Fruit fly (Drosophila melanogaster) whole organism, embryonic: ENCODE data around the gene mfas.

Experiments
- ATbp ChIP-seq: fragments of 200-800 bp; sonication (Bioruptor generic); optimal IDR thresholded peaks from 2 replicates; lab custom pipeline; 2017; ENCODE audit warnings: missing biosample characterization, mild to moderate bottlenecking, missing genetic modification characterization, missing genetic modification reagents
- Atf-2 ChIP-seq: fragments of 200-800 bp; sonication (Bioruptor generic); optimal IDR thresholded peaks from 2 replicates; lab custom pipeline; 2016; ENCODE audit warnings: missing biosample characterization, missing genetic modification characterization
- B-H2 ChIP-seq: fragments of 200-800 bp; sonication (Bioruptor generic); optimal IDR thresholded peaks from 2 replicates; lab custom pipeline; 2018; ENCODE audit warnings: missing biosample characterization, mild to moderate bottlenecking, missing genetic modification characterization
- C15 ChIP-seq: fragments of 200-800 bp; sonication (Bioruptor generic); IDR thresholded peaks from 3 replicates; pipeline ENCODE4 v1.3.6; 2022; ENCODE audit warnings: missing biosample characterization, missing genetic modification characterization
- CG10209 ChIP-seq: fragments of 200-800 bp; sonication (Bioruptor generic); optimal IDR thresholded peaks from 3 replicates; lab custom pipeline; 2017; ENCODE audit warnings: missing biosample characterization, mild to moderate bottlenecking, missing genetic modification characterization, missing genetic modification reagents
- CG12071 ChIP-seq: fragments of 200-800 bp; sonication (Bioruptor generic); optimal IDR thresholded peaks from 3 replicates; lab custom pipeline; 2018; ENCODE audit warnings: missing biosample characterization, mild to moderate bottlenecking, missing genetic modification characterization
- CG13287 ChIP-seq: fragments of 200-800 bp; sonication (Bioruptor generic); IDR thresholded peaks from 2 replicates; pipeline ENCODE4 v1.3.6; 2022; ENCODE audit warnings: missing biosample characterization, missing genetic modification characterization; ENCODE audit not compliant: partially characterized antibody
- CG15011 ChIP-seq: fragments of 200-800 bp; sonication (Bioruptor generic); optimal IDR thresholded peaks from 3 replicates; lab custom pipeline; 2018; ENCODE audit warnings: missing biosample characterization, mild to moderate bottlenecking, missing genetic modification characterization
- CG1602 ChIP-seq: fragments of 200-800 bp; sonication (Bioruptor generic); optimal IDR thresholded peaks from 3 replicates; lab custom pipeline; 2016; ENCODE audit warnings: missing biosample characterization, missing genetic modification characterization
- CG17328 ChIP-seq: fragments of 200-800 bp; sonication (Bioruptor generic); IDR thresholded peaks from 2 replicates; pipeline ENCODE4 v1.3.6; 2022; ENCODE audit warnings: missing biosample characterization, missing genetic modification characterization
- CG1792 ChIP-seq: fragments of 200-800 bp; sonication (Bioruptor generic); optimal IDR thresholded peaks from 2 replicates; lab custom pipeline; 2016; ENCODE audit warnings: missing biosample characterization, missing genetic modification characterization
- CG18599 ChIP-seq: fragments of 200-800 bp; sonication (Bioruptor generic); optimal IDR thresholded peaks from 3 replicates; lab custom pipeline; 2017; ENCODE audit warnings: missing biosample characterization, missing genetic modification characterization, mild to moderate bottlenecking, moderate library complexity, missing genetic modification reagents
- CG18764 ChIP-seq: fragments of 200-800 bp; sonication (Bioruptor generic); optimal IDR thresholded peaks from 3 replicates; lab custom pipeline; 2016; ENCODE audit warnings: missing biosample characterization, missing genetic modification characterization
- CG2678 ChIP-seq: fragments of 200-800 bp; sonication (Bioruptor generic); optimal IDR thresholded peaks from 3 replicates; lab custom pipeline; 2019; ENCODE audit warnings: missing biosample characterization, mild to moderate bottlenecking, missing genetic modification characterization, moderate library complexity
- CG32532 ChIP-seq: fragments of 200-800 bp; sonication (Bioruptor generic); IDR thresholded peaks from 2 replicates; pipeline ENCODE4 v1.3.6; 2022; ENCODE audit warnings: missing biosample characterization, missing genetic modification characterization
- CG4820 ChIP-seq: fragments of 200-800 bp; sonication (Bioruptor generic); optimal IDR thresholded peaks from 3 replicates; lab custom pipeline; 2016; ENCODE audit warnings: missing biosample characterization, missing genetic modification characterization
- CG6175 ChIP-seq: fragments of 200-800 bp; sonication (Bioruptor generic); IDR thresholded peaks from 3 replicates; pipeline ENCODE4 v1.3.6; 2022; ENCODE audit warnings: missing biosample characterization, missing genetic modification characterization
- CG7357 ChIP-seq: fragments of 200-800 bp; sonication (Bioruptor generic); IDR thresholded peaks from 3 replicates; pipeline ENCODE4 v1.3.6; 2022; ENCODE audit warnings: missing biosample characterization, missing genetic modification characterization
- D ChIP-seq, 2 experiments: fragments of 200-800 bp in 1 of 2; fragments of >200 bp in 1 of 2; sonication (Bioruptor generic) in 1 of 2; optimal IDR thresholded peaks; 2 replicates in 1 of 2; 3 replicates in 1 of 2; lab custom pipeline; 2017; ENCODE audit warnings: mild to moderate bottlenecking in 1 of 2, missing biosample characterization in 1 of 2, missing genetic modification characterization in 1 of 2, missing genetic modification reagents in 1 of 2
- D19B ChIP-seq: fragments of 200-800 bp; sonication (Bioruptor generic); optimal IDR thresholded peaks from 2 replicates; lab custom pipeline; 2017; ENCODE audit warnings: missing biosample characterization, mild to moderate bottlenecking, missing genetic modification characterization
- Dip2 ChIP-seq: fragments of 200-800 bp; sonication (Bioruptor generic); IDR thresholded peaks from 2 replicates; pipeline ENCODE4 v1.3.6; 2022; ENCODE audit warnings: missing biosample characterization, missing genetic modification characterization
- Lim3 ChIP-seq: fragments of 200-800 bp; sonication (Bioruptor generic); IDR thresholded peaks from 2 replicates; pipeline ENCODE4 v1.3.6; 2022; ENCODE audit warnings: missing biosample characterization, missing genetic modification characterization
- Med ChIP-seq: fragments of 200-800 bp; sonication (Bioruptor generic); peaks from one replicate; lab custom pipeline; 2016; ENCODE audit warnings: missing biosample characterization, missing genetic modification characterization, mild to moderate bottlenecking, inconsistent platforms, moderate library complexity
- Opbp ChIP-seq: fragments of 200-800 bp; sonication (Bioruptor generic); IDR thresholded peaks from 3 replicates; pipeline ENCODE4 v1.3.6; 2022; ENCODE audit warnings: missing biosample characterization, missing genetic modification characterization; ENCODE audit not compliant: partially characterized antibody
- PHDP ChIP-seq: fragments of 200-800 bp; sonication (Bioruptor generic); optimal IDR thresholded peaks from 3 replicates; lab custom pipeline; 2018; ENCODE audit warnings: missing biosample characterization, mild to moderate bottlenecking, missing genetic modification characterization, moderate library complexity
- Rfx ChIP-seq: fragments of 200-800 bp; sonication (Bioruptor generic); IDR thresholded peaks from 2 replicates; pipeline ENCODE4 v1.3.6; 2022; ENCODE audit warnings: missing biosample characterization, missing genetic modification characterization
- Six4 ChIP-seq: fragments of 200-800 bp; sonication (Bioruptor generic); optimal IDR thresholded peaks from 2 replicates; lab custom pipeline; 2016; ENCODE audit warnings: missing biosample characterization, missing genetic modification characterization
- Xbp1 ChIP-seq: fragments of 200-800 bp; sonication (Bioruptor generic); optimal IDR thresholded peaks from 3 replicates; lab custom pipeline; 2016; ENCODE audit warnings: missing biosample characterization, mild to moderate bottlenecking, missing genetic modification characterization
- ash1 ChIP-seq: fragments of 200-800 bp; sonication (Bioruptor generic); optimal IDR thresholded peaks from 2 replicates; lab custom pipeline; 2018; ENCODE audit warnings: missing biosample characterization, mild to moderate bottlenecking, missing genetic modification characterization
- cato ChIP-seq: fragments of 200-800 bp; sonication (Bioruptor generic); optimal IDR thresholded peaks from 2 replicates; lab custom pipeline; 2016; ENCODE audit warnings: missing biosample characterization, missing genetic modification characterization, borderline replicate concordance
- chif ChIP-seq, 2 experiments: fragments of 200-800 bp; sonication (Bioruptor generic); optimal IDR thresholded peaks; 3 replicates each; lab custom pipeline; 2016; ENCODE audit warnings: missing biosample characterization in 2 of 2, missing genetic modification characterization in 2 of 2
- chinmo ChIP-seq: fragments of 200-800 bp; sonication (Bioruptor generic); IDR thresholded peaks from 4 replicates; pipeline ENCODE4 v1.3.6; 2022; ENCODE audit warnings: missing biosample characterization, missing genetic modification characterization; ENCODE audit not compliant: partially characterized antibody
- crc ChIP-seq: fragments of 200-800 bp; sonication (Bioruptor generic); optimal IDR thresholded peaks from 2 replicates; lab custom pipeline; 2016; ENCODE audit warnings: missing biosample characterization, missing genetic modification characterization
- dmrt11E ChIP-seq: fragments of 200-800 bp; sonication (Bioruptor generic); optimal IDR thresholded peaks from 3 replicates; lab custom pipeline; 2018; ENCODE audit warnings: missing biosample characterization, mild to moderate bottlenecking, missing genetic modification characterization, moderate library complexity
- ems ChIP-seq: fragments of 200-800 bp; sonication (Bioruptor generic); optimal IDR thresholded peaks from 3 replicates; lab custom pipeline; 2016; ENCODE audit warnings: missing biosample characterization, missing genetic modification characterization
- esg ChIP-seq: fragments of 200-800 bp; sonication (Bioruptor generic); conservative IDR thresholded peaks from 2 replicates; pipeline ENCODE4 v1.3.6; 2022; ENCODE audit warnings: missing biosample characterization, missing genetic modification characterization
- lab ChIP-seq: fragments of 200-800 bp; sonication (Bioruptor generic); optimal IDR thresholded peaks from 3 replicates; lab custom pipeline; 2017; ENCODE audit warnings: missing biosample characterization, missing genetic modification characterization, mild to moderate bottlenecking, moderate library complexity, missing genetic modification reagents
- nerfin-2 ChIP-seq: fragments of 200-800 bp; sonication (Bioruptor generic); IDR thresholded peaks from 2 replicates; pipeline ENCODE4 v1.3.6; 2022; ENCODE audit warnings: missing biosample characterization, missing genetic modification characterization; ENCODE audit not compliant: partially characterized antibody
- oc ChIP-seq: fragments of 200-800 bp; sonication (Bioruptor generic); optimal IDR thresholded peaks from 2 replicates; lab custom pipeline; 2018; ENCODE audit warnings: missing biosample characterization, mild to moderate bottlenecking, missing genetic modification characterization, moderate library complexity
- pan ChIP-seq, 4 experiments: fragments of >200 bp in 3 of 4; fragments of 200-800 bp in 1 of 4; sonication (Bioruptor generic) in 1 of 4; optimal IDR thresholded peaks in 3 of 4; IDR thresholded peaks in 1 of 4; 2 replicates each; pipeline versions ENCODE4 v1.3.6 to Lab custom; 2017 to 2022; ENCODE audit warnings: missing biosample characterization in 2 of 4, missing genetic modification characterization in 2 of 4, mixed read lengths in 1 of 4
- psq ChIP-seq: fragments of 200-800 bp; sonication (Bioruptor generic); optimal IDR thresholded peaks from 2 replicates; lab custom pipeline; 2017; ENCODE audit warnings: missing biosample characterization, missing genetic modification characterization
- pum ChIP-seq: fragments of 200-800 bp; sonication (Bioruptor generic); optimal IDR thresholded peaks from 2 replicates; lab custom pipeline; 2016; ENCODE audit warnings: missing biosample characterization, missing genetic modification characterization
- sqz ChIP-seq: fragments of 200-800 bp; sonication (Bioruptor generic); optimal IDR thresholded peaks from 3 replicates; lab custom pipeline; 2018; ENCODE audit warnings: missing biosample characterization, mild to moderate bottlenecking, missing genetic modification characterization
- tap ChIP-seq: fragments of 200-800 bp; optimal IDR thresholded peaks from 3 replicates; lab custom pipeline; 2019; ENCODE audit warnings: missing biosample characterization, mild to moderate bottlenecking, missing genetic modification characterization, moderate library complexity
- toy ChIP-seq: fragments of 200-800 bp; sonication (Bioruptor generic); IDR thresholded peaks from 2 replicates; pipeline ENCODE4 v1.3.6; 2022; ENCODE audit warnings: missing biosample characterization, missing genetic modification characterization
- unc-4 ChIP-seq: fragments of 200-800 bp; sonication (Bioruptor generic); IDR thresholded peaks from 2 replicates; pipeline ENCODE4 v1.3.6; 2022; ENCODE audit warnings: missing biosample characterization, missing genetic modification characterization; ENCODE audit not compliant: partially characterized antibody

The mfas gene

DNA sequence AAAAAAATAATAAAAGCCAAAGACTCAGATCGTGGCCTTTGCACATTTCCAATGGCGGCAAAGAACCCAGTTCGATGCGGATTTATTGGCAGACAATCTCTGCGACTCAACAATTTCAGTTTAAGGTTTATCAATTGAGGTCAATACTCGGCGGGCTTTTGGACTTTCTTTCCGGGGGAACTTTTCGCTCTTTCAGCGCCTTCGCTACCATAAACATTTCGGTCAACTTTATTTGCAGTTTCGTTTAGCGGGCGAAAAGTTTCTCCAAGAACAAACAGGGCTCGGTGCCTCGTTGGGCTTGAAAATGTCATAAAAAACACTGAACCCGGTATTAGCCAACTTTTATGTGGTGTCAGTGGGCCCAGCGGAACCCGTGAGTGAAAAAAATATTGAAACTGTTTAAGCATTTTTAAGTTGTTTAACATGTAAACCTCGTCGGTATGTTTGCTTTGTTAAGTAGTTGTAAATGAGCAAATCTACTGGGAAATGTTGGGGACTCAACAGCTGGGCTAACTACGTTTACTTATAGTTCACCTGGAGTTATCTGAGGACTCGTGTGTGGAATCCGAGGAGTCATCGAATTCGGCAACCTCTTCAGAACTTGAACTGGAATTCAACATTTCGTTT, 1.5 kb downstream of the mfas start:
- no peak for TF ChIP-seq toy (GFP tag; lab: Robert Waterston, UW)
- TF ChIP-seq CG32532 = no peak
- TF ChIP-seq pum (GFP tag; lab: Kevin White, UChicago) = no peak
- TF ChIP-seq CG12071 (GFP tag; lab: Kevin White, UChicago) = peak; percentile 10
- TF ChIP-seq CG15011 (GFP tag; lab: Kevin White, UChicago) = no peak
- TF ChIP-seq cato = no peak
- peak; percentile 5 for TF ChIP-seq lab
- TF ChIP-seq ATbp (GFP tag; lab: Kevin White, UChicago) = peak; percentile 52
- no peak for TF ChIP-seq CG4820 (GFP tag; lab: Kevin White, UChicago)
- TF ChIP-seq unc-4 = no peak
- no peak for TF ChIP-seq Atf-2 (GFP tag; lab: Kevin White, UChicago)
- no peak for TF ChIP-seq esg
- no peak for TF ChIP-seq chif (GFP tag; optimal IDR thresholded peaks at IDR 0.05; lab: Kevin White, UChicago)
- TF ChIP-seq D19B (GFP tag; lab: Kevin White, UChicago) = no peak
- no peak for TF ChIP-seq dmrt11E
- TF ChIP-seq pan (optimal IDR thresholded peaks at IDR 0.05; lab: Kevin White, UChicago) = no peak
- no peak for TF ChIP-seq pan (GFP tag; optimal IDR thresholded peaks at IDR 0.05 in 1 of 2, IDR thresholded peaks at IDR 0.05 in 1 of 2)
- TF ChIP-seq Dip2 = no peak
- no peak for TF ChIP-seq CG2678 (tag; lab: Kevin White, UChicago)
- TF ChIP-seq ash1 (GFP tag; lab: Kevin White, UChicago) = no peak
- no peak for TF ChIP-seq CG13287 (GFP tag; lab: Robert Waterston, UW)
- TF ChIP-seq ems (GFP tag; lab: Kevin White, UChicago) = no peak
- no peak for TF ChIP-seq CG18764 (GFP tag; lab: Kevin White, UChicago)
- no peak for TF ChIP-seq B-H2 (GFP tag; lab: Kevin White, UChicago)
- no peak for TF ChIP-seq sqz (GFP tag; lab: Kevin White, UChicago)
- peak; percentile 5 for TF ChIP-seq PHDP (tag; lab: Kevin White, UChicago)
- no peak for TF ChIP-seq nerfin-2 (GFP tag; lab: Robert Waterston, UW)
- no peak for TF ChIP-seq Xbp1 (GFP tag; lab: Kevin White, UChicago)
- no peak for TF ChIP-seq crc
- TF ChIP-seq psq (GFP tag; lab: Kevin White, UChicago) = no peak
- TF ChIP-seq Rfx (GFP tag; lab: Robert Waterston, UW) = 0 out of 2 replicates have a peak, but pooled peaks have one; percentile 20
- TF ChIP-seq tap (tag; lab: Kevin White, UChicago) = no peak
- no peak for TF ChIP-seq CG7357 (GFP tag; lab: Robert Waterston, UW)
- TF ChIP-seq CG1792 = no peak
- TF ChIP-seq Med (GFP tag; lab: Kevin White, UChicago) = peak; percentile 45
- no peak for TF ChIP-seq Six4 (GFP tag; lab: Kevin White, UChicago)
- TF ChIP-seq CG1602 (GFP tag; lab: Kevin White, UChicago) = no peak
- 0 out of 3 replicates have a peak, but pooled peaks have one; percentile 30 for TF ChIP-seq C15 (GFP tag; lab: Robert Waterston, UW)
- no peak for TF ChIP-seq CG10209 (GFP tag; lab: Kevin White, UChicago)
- no peak for TF ChIP-seq D (optimal IDR thresholded peaks at IDR 0.05; lab: Kevin White, UChicago)
- TF ChIP-seq D (GFP tag; optimal IDR thresholded peaks at IDR 0.05; lab: Kevin White, UChicago) = no peak

DNA sequence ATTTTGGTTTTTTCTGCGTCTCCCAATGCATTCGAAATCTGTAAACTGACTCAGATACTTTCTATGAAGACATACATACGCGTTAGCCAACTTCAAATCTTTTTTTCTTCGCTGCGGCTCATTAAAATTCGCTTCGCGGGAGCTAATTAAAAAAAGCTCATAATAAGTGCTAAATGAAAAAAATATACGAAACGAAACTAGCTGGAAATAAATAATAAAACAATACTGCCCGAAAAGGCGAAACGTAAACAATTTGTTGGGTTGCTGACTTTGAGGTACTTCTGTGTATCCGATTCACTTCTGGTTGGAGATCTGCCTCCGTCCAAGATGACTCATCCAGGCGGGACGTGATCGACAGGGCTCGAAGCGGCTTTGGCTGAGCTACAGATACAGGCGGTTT, 3.1 kb downstream of the mfas start:
- TF ChIP-seq chinmo (GFP tag; lab: Robert Waterston, UW) (0 out of 4 replicates have a peak, but pooled peaks have one; percentile 53), oc (tag; lab: Kevin White, UChicago) (peak; percentile 29), CG6175 (GFP tag; lab: Robert Waterston, UW) (no peak), Opbp (GFP tag; lab: Robert Waterston, UW) (no peak), CG18599 (GFP tag; lab: Kevin White, UChicago) (no peak), CG17328 (GFP tag; lab: Robert Waterston, UW) (no peak), Lim3 (GFP tag; lab: Robert Waterston, UW) (no peak)
- TF ChIP-seq, all 482 proteins: peak for 2
